Fruit fly (Drosophila melanogaster) whole organism, pupa: ENCODE data around the gene CAH2.

ENCODE experiments used
- CG10348 ChIP-seq: fragments of 200-800 bp; sonication (Bioruptor generic); IDR thresholded peaks from 2 replicates; pipeline ENCODE4 v1.3.6; 2022; ENCODE audit warnings: missing biosample characterization, missing genetic modification characterization
- CG12605 ChIP-seq: fragments of 200-800 bp; sonication (Bioruptor generic); IDR thresholded peaks from 2 replicates; pipeline ENCODE4 v1.3.6; 2022; ENCODE audit warnings: missing biosample characterization, missing genetic modification characterization
- CG13204 ChIP-seq: fragments of 200-800 bp; sonication (Bioruptor generic); optimal IDR thresholded peaks from 2 replicates; lab custom pipeline; 2018; ENCODE audit warnings: missing biosample characterization, mild to moderate bottlenecking, missing genetic modification characterization, moderate library complexity
- CG14655 ChIP-seq: fragments of 200-800 bp; sonication (Bioruptor generic); optimal IDR thresholded peaks from 3 replicates; lab custom pipeline; 2017; ENCODE audit warnings: mild to moderate bottlenecking, missing biosample characterization, missing genetic modification reagents, missing genetic modification characterization
- CG15710 ChIP-seq: fragments of 200-800 bp; sonication (Bioruptor generic); optimal IDR thresholded peaks from 2 replicates; lab custom pipeline; 2018; ENCODE audit warnings: missing biosample characterization, mild to moderate bottlenecking, missing genetic modification characterization, moderate library complexity
- CG17806 ChIP-seq: fragments of 200-800 bp; sonication (Bioruptor generic); optimal IDR thresholded peaks from 2 replicates; lab custom pipeline; 2018; ENCODE audit warnings: missing biosample characterization, mild to moderate bottlenecking, missing genetic modification characterization, moderate library complexity
- CG32121 ChIP-seq: fragments of 200-800 bp; sonication (Bioruptor generic); IDR thresholded peaks from 2 replicates; pipeline ENCODE4 v1.3.6; 2022; ENCODE audit warnings: missing biosample characterization, missing genetic modification characterization
- CG34367 ChIP-seq: fragments of 200-800 bp; sonication (Bioruptor generic); optimal IDR thresholded peaks from 2 replicates; lab custom pipeline; 2018; ENCODE audit warnings: missing biosample characterization, mild to moderate bottlenecking, missing genetic modification characterization
- CG4496 ChIP-seq: fragments of 200-800 bp; sonication (Bioruptor generic); IDR thresholded peaks from 3 replicates; pipeline ENCODE4 v1.3.6; 2022; ENCODE audit warnings: missing biosample characterization, missing genetic modification characterization
- CG8159 ChIP-seq: fragments of 200-800 bp; sonication (Bioruptor generic); optimal IDR thresholded peaks from 3 replicates; lab custom pipeline; 2018; ENCODE audit warnings: missing biosample characterization, mild to moderate bottlenecking, missing genetic modification characterization, moderate library complexity
- D1 ChIP-seq: fragments of 200-800 bp; sonication (Bioruptor generic); optimal IDR thresholded peaks from 2 replicates; lab custom pipeline; 2018; ENCODE audit warnings: missing biosample characterization, mild to moderate bottlenecking, missing genetic modification characterization, moderate library complexity
- EcR ChIP-seq: fragments of 200-800 bp; sonication (Bioruptor generic); optimal IDR thresholded peaks from 3 replicates; lab custom pipeline; 2019; ENCODE audit warnings: missing biosample characterization, missing genetic modification characterization, mild to moderate bottlenecking, moderate library complexity, missing genetic modification reagents
- Ets98B ChIP-seq: fragments of 200-800 bp; sonication (Bioruptor generic); IDR thresholded peaks from 2 replicates; pipeline ENCODE4 v1.3.6; 2022; ENCODE audit warnings: missing biosample characterization, missing genetic modification characterization
- Pif1A ChIP-seq: fragments of 200-800 bp; sonication (Bioruptor generic); optimal IDR thresholded peaks from 3 replicates; lab custom pipeline; 2016; ENCODE audit warnings: missing biosample characterization, missing genetic modification characterization
- Pif1B ChIP-seq: fragments of 200-800 bp; sonication (Bioruptor generic); optimal IDR thresholded peaks from 3 replicates; lab custom pipeline; 2016; ENCODE audit warnings: missing biosample characterization, missing genetic modification characterization
- Snoo ChIP-seq: fragments of 200-800 bp; sonication (Bioruptor generic); optimal IDR thresholded peaks from 3 replicates; lab custom pipeline; 2017; ENCODE audit warnings: missing biosample characterization, mild to moderate bottlenecking, missing genetic modification characterization, inconsistent platforms
- fd96Ca ChIP-seq: fragments of 200-800 bp; sonication (Bioruptor generic); IDR thresholded peaks from 3 replicates; pipeline ENCODE4 v1.3.6; 2022; ENCODE audit warnings: missing biosample characterization, missing genetic modification characterization
- gl ChIP-seq: fragments of 200-800 bp; sonication (Bioruptor generic); optimal IDR thresholded peaks from 2 replicates; lab custom pipeline; 2018; ENCODE audit warnings: missing biosample characterization, mild to moderate bottlenecking, missing genetic modification characterization

The CAH2 gene

DNA sequence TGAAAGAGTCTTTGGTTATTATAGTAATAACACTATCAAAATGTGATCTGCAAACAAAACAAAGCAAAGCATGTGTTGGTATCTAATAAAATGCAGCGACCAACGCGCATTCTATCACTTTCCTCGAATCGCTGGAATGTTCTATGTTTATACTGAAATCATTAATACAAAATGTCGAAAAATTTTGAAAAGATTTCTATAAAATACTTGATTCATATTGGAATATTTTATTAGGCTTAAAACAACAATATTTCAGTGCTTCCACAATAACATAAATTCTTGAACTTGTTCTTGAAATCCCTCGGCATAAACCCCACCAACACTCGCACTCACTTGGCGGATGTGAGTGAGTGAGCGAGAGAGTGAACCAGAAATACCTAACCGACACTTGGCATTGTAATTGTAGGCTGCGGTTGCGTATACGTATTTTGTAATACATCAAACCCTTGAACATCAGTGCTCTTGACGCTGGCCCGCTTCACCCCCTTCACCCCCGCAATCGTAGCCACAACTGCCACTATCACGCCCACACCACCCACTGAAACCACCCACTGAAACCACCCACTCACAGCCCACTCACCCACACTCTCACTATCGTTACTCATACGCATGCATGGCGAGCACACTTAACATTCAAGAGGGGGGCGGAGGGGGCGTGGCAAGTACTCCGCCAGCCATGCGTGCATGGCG, 45.7 kb downstream of the CAH2 start:
- TF ChIP-seq Pif1A (GFP tag; lab: Kevin White, UChicago) (no peak), CG4496 (GFP tag; lab: Robert Waterston, UW) (peak; percentile 31; the same call in 2 of the 3 replicates), CG12605 (GFP tag; lab: Robert Waterston, UW) (peak; percentile 73), CG32121 (peak; percentile 9; the same call in 1 of the 2 replicates), gl (tag; lab: Kevin White, UChicago) (no peak), Ets98B (GFP tag; lab: Robert Waterston, UW) (peak; percentile 47), CG17806 (tag; lab: Kevin White, UChicago) (no peak)
- TF ChIP-seq, all 21 proteins: peak for 4

DNA sequence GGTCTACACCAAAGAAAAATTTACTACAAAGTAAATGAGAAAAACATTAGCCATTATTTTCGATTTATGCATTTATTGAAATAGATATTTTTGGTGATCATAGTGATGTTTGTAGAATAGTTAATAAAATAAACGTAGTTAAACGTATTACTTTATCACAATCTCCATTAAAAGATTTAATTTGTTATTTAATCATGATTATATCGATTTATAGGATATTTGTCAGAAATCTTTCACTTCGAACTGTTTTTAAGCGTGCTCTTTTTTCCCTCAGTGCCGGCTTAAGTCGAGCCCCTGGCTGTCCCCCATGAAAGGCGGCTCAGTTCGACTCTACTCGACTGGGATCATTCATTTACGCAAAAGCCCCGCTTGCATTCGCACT, 46.2 kb downstream of the CAH2 start:
- TF ChIP-seq EcR (no peak), CG4496 (GFP tag; lab: Robert Waterston, UW) (no peak), CG34367 (no peak), CG14655 (GFP tag; lab: Kevin White, UChicago) (peak; percentile 39)

DNA sequence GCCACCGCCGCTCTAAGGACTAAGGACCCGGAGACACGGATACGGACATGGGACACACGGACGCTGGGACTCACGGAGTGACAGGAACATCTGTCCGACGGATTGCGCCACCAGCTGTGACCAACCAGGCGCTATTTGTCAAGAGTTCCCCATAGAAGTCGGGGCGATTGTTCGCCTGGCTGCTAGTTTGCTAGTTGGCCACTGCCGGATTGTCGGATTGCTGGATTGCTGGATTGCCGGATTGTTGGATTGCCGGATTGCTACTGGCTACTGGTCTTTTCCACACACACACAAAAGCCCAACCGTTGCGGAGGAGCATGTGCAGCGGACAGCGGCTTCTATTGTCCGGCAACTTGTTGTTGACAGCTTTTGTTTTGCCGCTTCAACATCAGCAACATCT, 49.8 kb downstream of the CAH2 start:
- TF ChIP-seq D1 (tag; lab: Kevin White, UChicago) (no peak), Pif1A (GFP tag; lab: Kevin White, UChicago) (no peak), Pif1B (no peak), fd96Ca (GFP tag; lab: Robert Waterston, UW) (no peak), gl (tag; lab: Kevin White, UChicago) (no peak), CG8159 (tag; lab: Kevin White, UChicago) (no peak), EcR (no peak), CG15710 (tag; lab: Kevin White, UChicago) (no peak), CG13204 (no peak), Ets98B (GFP tag; lab: Robert Waterston, UW) (no peak), CG10348 (GFP tag; lab: Robert Waterston, UW) (no peak), CG32121 (no peak), CG12605 (GFP tag; lab: Robert Waterston, UW) (no peak), CG34367 (no peak), Snoo (tag; lab: Kevin White, UChicago) (no peak)
- TF ChIP-seq, all 21 proteins: peak for 0
